Fruit fly (Drosophila melanogaster) whole organism, embryonic: Measurements from ENCODE around the gene mtsh.
A peak's percentile ranks its signal among the peaks of the same experiment; 100 is the strongest.

Source experiments
- Atf3 ChIP-seq: fragments of 200-800 bp; sonication (Bioruptor generic); optimal IDR thresholded peaks from 3 replicates; lab custom pipeline; 2016; ENCODE audit warnings: missing biosample characterization, missing genetic modification characterization
- CG1024 ChIP-seq: fragments of 200-800 bp; sonication (Bioruptor generic); IDR thresholded peaks from 2 replicates; pipeline ENCODE4 v1.3.6; 2022; ENCODE audit warnings: missing biosample characterization, missing genetic modification characterization
- CG10462 ChIP-seq: fragments of 200-800 bp; sonication (Bioruptor generic); optimal IDR thresholded peaks from 2 replicates; lab custom pipeline; 2016; ENCODE audit warnings: missing biosample characterization, missing genetic modification characterization
- CG10543 ChIP-seq: fragments of 200-800 bp; sonication (Bioruptor generic); optimal IDR thresholded peaks from 3 replicates; lab custom pipeline; 2017; ENCODE audit warnings: missing biosample characterization, mild to moderate bottlenecking, missing genetic modification characterization, moderate library complexity
- CG12104 ChIP-seq: fragments of 200-800 bp; sonication (Bioruptor generic); optimal IDR thresholded peaks from 3 replicates; lab custom pipeline; 2016; ENCODE audit warnings: missing biosample characterization, missing genetic modification characterization
- CG12391 ChIP-seq: fragments of 200-800 bp; sonication (Bioruptor generic); optimal IDR thresholded peaks from 3 replicates; lab custom pipeline; 2018; ENCODE audit warnings: missing biosample characterization, mild to moderate bottlenecking, missing genetic modification characterization, moderate library complexity
- CG13894 ChIP-seq: fragments of 200-800 bp; sonication (Bioruptor generic); optimal IDR thresholded peaks from 3 replicates; lab custom pipeline; 2018; ENCODE audit warnings: missing biosample characterization, mild to moderate bottlenecking, missing genetic modification characterization, moderate library complexity
- CG14014 ChIP-seq: fragments of 200-800 bp; sonication (Bioruptor generic); IDR thresholded peaks from 2 replicates; pipeline ENCODE4 v1.3.6; 2022; ENCODE audit warnings: missing biosample characterization, missing genetic modification characterization
- CG15514 ChIP-seq: fragments of 200-800 bp; sonication (Bioruptor generic); optimal IDR thresholded peaks from 3 replicates; lab custom pipeline; 2017; ENCODE audit warnings: missing biosample characterization, missing genetic modification characterization, mild to moderate bottlenecking, moderate library complexity, missing genetic modification reagents
- CG1647 ChIP-seq: fragments of 200-800 bp; sonication (Bioruptor generic); optimal IDR thresholded peaks from 3 replicates; lab custom pipeline; 2016; ENCODE audit warnings: missing biosample characterization, missing genetic modification characterization
- CG17385 ChIP-seq: fragments of 200-800 bp; sonication (Bioruptor generic); optimal IDR thresholded peaks from 3 replicates; lab custom pipeline; 2018; ENCODE audit warnings: missing biosample characterization, mild to moderate bottlenecking, missing genetic modification characterization
- CG2875 ChIP-seq: fragments of 200-800 bp; sonication (Bioruptor generic); optimal IDR thresholded peaks from 2 replicates; lab custom pipeline; 2017; ENCODE audit warnings: missing biosample characterization, mild to moderate bottlenecking, missing genetic modification characterization, missing genetic modification reagents
- CG34376 ChIP-seq: fragments of 200-800 bp; sonication (Bioruptor generic); optimal IDR thresholded peaks from 2 replicates; lab custom pipeline; 2018; ENCODE audit warnings: missing biosample characterization, mild to moderate bottlenecking, missing genetic modification characterization
- CG6254 ChIP-seq: fragments of 200-800 bp; sonication (Bioruptor generic); optimal IDR thresholded peaks from 3 replicates; lab custom pipeline; 2017; ENCODE audit warnings: mild to moderate bottlenecking, missing biosample characterization, missing genetic modification reagents, missing genetic modification characterization
- CG7928 ChIP-seq: fragments of 200-800 bp; sonication (Bioruptor generic); optimal IDR thresholded peaks from 2 replicates; lab custom pipeline; 2017; ENCODE audit warnings: missing biosample characterization, mild to moderate bottlenecking, missing genetic modification characterization
- Dad ChIP-seq: fragments of 200-800 bp; sonication (Bioruptor generic); optimal IDR thresholded peaks from 3 replicates; lab custom pipeline; 2016; ENCODE audit warnings: missing biosample characterization, missing genetic modification characterization
- Dp ChIP-seq: fragments of 200-800 bp; sonication (Bioruptor generic); optimal IDR thresholded peaks from 2 replicates; lab custom pipeline; 2018; ENCODE audit warnings: missing biosample characterization, mild to moderate bottlenecking, missing genetic modification characterization, moderate library complexity
- E2f2 ChIP-seq: fragments of 200-800 bp; sonication (Bioruptor generic); IDR thresholded peaks from 2 replicates; pipeline ENCODE4 v1.3.6; 2022; ENCODE audit warnings: missing biosample characterization, missing genetic modification characterization
- Ets97D ChIP-seq: fragments of 200-800 bp; sonication (Bioruptor generic); optimal IDR thresholded peaks from 3 replicates; lab custom pipeline; 2016; ENCODE audit warnings: missing biosample characterization, missing genetic modification characterization
- Hey ChIP-seq: fragments of 200-800 bp; sonication (Bioruptor generic); optimal IDR thresholded peaks from 3 replicates; lab custom pipeline; 2018; ENCODE audit warnings: missing biosample characterization, mild to moderate bottlenecking, missing genetic modification characterization
- Hr51 ChIP-seq, 2 experiments: fragments of 200-800 bp; sonication (Bioruptor generic); optimal IDR thresholded peaks; 2 replicates in 1 of 2; 3 replicates in 1 of 2; lab custom pipeline; 2016 to 2018; ENCODE audit warnings: missing biosample characterization in 2 of 2, missing genetic modification characterization in 2 of 2, mild to moderate bottlenecking in 1 of 2, moderate library complexity in 1 of 2
- Meics ChIP-seq: fragments of 200-800 bp; sonication (Bioruptor generic); optimal IDR thresholded peaks from 2 replicates; lab custom pipeline; 2017; ENCODE audit warnings: missing biosample characterization, mild to moderate bottlenecking, missing genetic modification characterization
- Oli ChIP-seq: fragments of 200-800 bp; sonication (Bioruptor generic); optimal IDR thresholded peaks from 2 replicates; lab custom pipeline; 2018; ENCODE audit warnings: missing biosample characterization, mild to moderate bottlenecking, missing genetic modification characterization, moderate library complexity
- Pdp1 ChIP-seq, 2 experiments: fragments of 200-800 bp; sonication (Bioruptor generic); optimal IDR thresholded peaks; 3 replicates each; lab custom pipeline; 2016; ENCODE audit warnings: missing biosample characterization in 2 of 2, missing genetic modification characterization in 2 of 2, mild to moderate bottlenecking in 1 of 2, moderate library complexity in 1 of 2
- Ravus ChIP-seq: fragments of 200-800 bp; sonication (Bioruptor generic); IDR thresholded peaks from 2 replicates; pipeline ENCODE4 v1.3.6; 2022; ENCODE audit warnings: missing biosample characterization, missing genetic modification characterization
- al ChIP-seq: fragments of 200-800 bp; sonication (Bioruptor generic); IDR thresholded peaks from 2 replicates; pipeline ENCODE4 v1.3.6; 2022; ENCODE audit warnings: missing biosample characterization, missing genetic modification characterization
- cad ChIP-seq: fragments of >200 bp; optimal IDR thresholded peaks from 2 replicates; lab custom pipeline; 2017; ENCODE audit warnings: missing biosample characterization, missing genetic modification characterization
- cas ChIP-seq: fragments of 200-800 bp; sonication (Bioruptor generic); IDR thresholded peaks from 2 replicates; pipeline ENCODE4 v1.3.6; 2022; ENCODE audit warnings: missing biosample characterization, missing genetic modification characterization
- chinmo ChIP-seq: fragments of 200-800 bp; sonication (Bioruptor generic); IDR thresholded peaks from 4 replicates; pipeline ENCODE4 v1.3.6; 2022; ENCODE audit warnings: missing biosample characterization, missing genetic modification characterization; ENCODE audit not compliant: partially characterized antibody
- chn ChIP-seq: fragments of 200-800 bp; sonication (Bioruptor generic); optimal IDR thresholded peaks from 2 replicates; lab custom pipeline; 2016; ENCODE audit warnings: missing biosample characterization, missing genetic modification characterization
- crp ChIP-seq, 2 experiments: fragments of 200-800 bp; sonication (Bioruptor generic); optimal IDR thresholded peaks; 2 replicates in 1 of 2; 3 replicates in 1 of 2; lab custom pipeline; 2017; ENCODE audit warnings: missing biosample characterization in 2 of 2, missing genetic modification characterization in 2 of 2, mild to moderate bottlenecking in 1 of 2, moderate library complexity in 1 of 2
- danr ChIP-seq: fragments of 200-800 bp; sonication (Bioruptor generic); IDR thresholded peaks from 2 replicates; pipeline ENCODE4 v1.3.6; 2022; ENCODE audit warnings: missing biosample characterization, missing genetic modification characterization
- dpn ChIP-seq, 2 experiments: fragments of 200-800 bp; sonication (Bioruptor generic); optimal IDR thresholded peaks; 3 replicates each; lab custom pipeline; 2016; ENCODE audit warnings: missing biosample characterization in 2 of 2, missing genetic modification characterization in 2 of 2
- fd3F ChIP-seq: fragments of 200-800 bp; sonication (Bioruptor generic); optimal IDR thresholded peaks from 2 replicates; lab custom pipeline; 2018; ENCODE audit warnings: missing biosample characterization, mild to moderate bottlenecking, missing genetic modification characterization, moderate library complexity
- gce ChIP-seq: fragments of 200-800 bp; sonication (Bioruptor generic); IDR thresholded peaks from 3 replicates; pipeline ENCODE4 v1.3.6; 2022; ENCODE audit warnings: missing biosample characterization, missing genetic modification characterization
- gem ChIP-seq: fragments of 200-800 bp; sonication (Bioruptor generic); optimal IDR thresholded peaks from 2 replicates; lab custom pipeline; 2019; ENCODE audit warnings: missing biosample characterization, mild to moderate bottlenecking, missing genetic modification characterization, moderate library complexity
- gt ChIP-seq: fragments of 200-800 bp; sonication (Bioruptor generic); IDR thresholded peaks from 2 replicates; pipeline ENCODE4 v1.3.6; 2022; ENCODE audit warnings: missing biosample characterization, missing genetic modification characterization
- h ChIP-seq: fragments of >200 bp; optimal IDR thresholded peaks from 2 replicates; lab custom pipeline; 2017
- kah ChIP-seq: fragments of 200-800 bp; sonication (Bioruptor generic); optimal IDR thresholded peaks from 2 replicates; lab custom pipeline; 2018; ENCODE audit warnings: missing biosample characterization, mild to moderate bottlenecking, missing genetic modification characterization
- mam ChIP-seq: fragments of 200-800 bp; sonication (Bioruptor generic); optimal IDR thresholded peaks from 3 replicates; lab custom pipeline; 2016; ENCODE audit warnings: missing biosample characterization, missing genetic modification characterization
- sens ChIP-seq: fragments of 200-800 bp; sonication (Bioruptor generic); peaks from one replicate; lab custom pipeline; 2016; ENCODE audit warnings: missing biosample characterization, missing genetic modification characterization
- so ChIP-seq: fragments of 200-800 bp; sonication (Bioruptor generic); IDR thresholded peaks from 3 replicates; pipeline ENCODE4 v1.3.6; 2022; ENCODE audit warnings: missing biosample characterization, missing genetic modification characterization
- sug ChIP-seq: fragments of 200-800 bp; optimal IDR thresholded peaks from 2 replicates; lab custom pipeline; 2019; ENCODE audit warnings: missing biosample characterization, mild to moderate bottlenecking, missing genetic modification characterization, moderate library complexity
- tgo ChIP-seq: fragments of 200-800 bp; sonication (Bioruptor generic); IDR thresholded peaks from 3 replicates; pipeline ENCODE4 v1.3.6; 2022; ENCODE audit warnings: missing biosample characterization, missing genetic modification characterization
- tio ChIP-seq: fragments of 200-800 bp; sonication (Bioruptor generic); optimal IDR thresholded peaks from 2 replicates; lab custom pipeline; 2017; ENCODE audit warnings: missing biosample characterization, missing genetic modification characterization, inconsistent platforms

The mtsh gene

dm6 chr2L:8327783-8328327, 8.1 kb upstream of the mtsh start:
- peak; percentile 64 for TF ChIP-seq CG34376 (GFP tag; lab: Kevin White, UChicago)
- no peak for TF ChIP-seq gce (GFP tag; lab: Robert Waterston, UW)
- TF ChIP-seq Pdp1 (GFP tag; optimal IDR thresholded peaks at IDR 0.05; lab: Kevin White, UChicago) = peak in 1 of 2 experiments; percentile 51
- peak; percentile 71; the same call in 2 of the 4 replicates for TF ChIP-seq chinmo
- peak; percentile 13 for TF ChIP-seq sug (tag; lab: Kevin White, UChicago)
- no peak for TF ChIP-seq Atf3 (GFP tag; lab: Kevin White, UChicago)
- TF ChIP-seq Meics (GFP tag; lab: Kevin White, UChicago) = peak; percentile 54
- peak; percentile 61 for TF ChIP-seq gem (tag; lab: Kevin White, UChicago)
- peak; percentile 45 for TF ChIP-seq CG15514 (GFP tag; lab: Kevin White, UChicago)
- TF ChIP-seq, all 482 proteins: peak for 7

- peak; percentile 36 for TF ChIP-seq CG13894
- TF ChIP-seq chinmo = 0 out of 4 replicates have a peak, but pooled peaks have one; percentile 4
- TF ChIP-seq crp (GFP tag; optimal IDR thresholded peaks at IDR 0.05; lab: Kevin White, UChicago) = peak in 1 of 2 experiments; percentile 11
- TF ChIP-seq sens (GFP tag; lab: Kevin White, UChicago) = no peak
Observed at dm6 chr2L:8327272-8327555, 7.5 kb upstream of the mtsh start, which contains the start of gene CG14275. CG14275 (plus strand) TSS chr2L:8327456.

DNA sequence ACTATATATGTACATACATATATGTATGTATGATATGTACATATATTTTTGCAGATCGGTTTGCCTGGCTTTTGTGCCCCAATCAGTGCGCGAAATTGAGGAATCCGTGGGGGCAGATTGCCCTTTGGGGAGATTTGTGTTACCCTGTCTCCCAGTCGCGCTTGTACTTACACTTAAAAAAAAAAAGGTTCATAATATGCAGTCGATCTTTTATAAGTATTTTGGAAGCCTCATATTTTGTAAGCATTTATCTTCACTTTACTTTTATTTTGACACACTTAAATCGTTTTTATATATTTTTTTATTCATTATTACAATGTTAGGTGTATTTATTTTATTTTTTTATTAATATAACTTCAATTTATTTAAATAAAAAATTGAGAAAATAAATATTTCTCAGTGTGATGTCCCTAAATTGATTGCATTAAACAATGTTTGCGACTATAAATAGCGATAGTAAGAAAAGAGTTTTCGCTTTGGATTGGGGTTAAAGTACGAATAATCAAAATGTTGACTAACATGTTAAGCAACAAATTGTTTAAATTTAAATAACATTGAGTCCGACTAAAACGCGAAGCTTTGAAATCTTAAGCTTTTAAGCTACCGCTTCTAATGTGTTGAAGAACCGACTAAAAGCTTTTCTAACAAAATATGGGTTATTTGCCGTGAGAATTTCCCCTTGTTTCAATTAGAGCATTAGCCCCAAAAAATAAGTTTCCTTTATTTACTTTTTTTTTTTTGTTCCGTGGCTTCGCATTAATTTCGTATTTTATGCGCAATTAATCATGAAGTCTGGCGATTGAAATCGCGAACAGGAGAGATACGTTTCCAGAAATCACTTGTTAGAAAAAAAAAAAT, 6.9 kb upstream of the mtsh start:
- TF ChIP-seq E2f2 (GFP tag; lab: Robert Waterston, UW) (no peak; the same call in 1 of the 2 replicates), Dad (no peak), tio (GFP tag; lab: Kevin White, UChicago) (no peak), cas (no peak), fd3F (GFP tag; lab: Kevin White, UChicago) (no peak), CG6254 (GFP tag; lab: Kevin White, UChicago) (no peak), CG12391 (tag; lab: Kevin White, UChicago) (peak; percentile 42), Hr51 (GFP tag; optimal IDR thresholded peaks at IDR 0.05; lab: Kevin White, UChicago) (peak in 1 of 2 experiments; percentile 63), al (GFP tag; lab: Robert Waterston, UW) (no peak), CG17385 (GFP tag; lab: Kevin White, UChicago) (peak; percentile 3), Dp (peak; percentile 48), Hey (tag; lab: Kevin White, UChicago) (no peak), CG12104 (GFP tag; lab: Kevin White, UChicago) (no peak), Ravus (GFP tag; lab: Robert Waterston, UW) (no peak), tgo (GFP tag; lab: Robert Waterston, UW) (peak; percentile 28; the same call in 1 of the 3 replicates), chn (no peak), h (no peak), mam (GFP tag; lab: Kevin White, UChicago) (no peak), cad (GFP tag; lab: Kevin White, UChicago) (no peak), CG10543 (GFP tag; lab: Kevin White, UChicago) (no peak), CG1647 (GFP tag; lab: Kevin White, UChicago) (no peak), CG14014 (GFP tag; lab: Robert Waterston, UW) (no peak), so (GFP tag; lab: Robert Waterston, UW) (no peak), Oli (tag; lab: Kevin White, UChicago) (no peak), kah (GFP tag; lab: Kevin White, UChicago) (no peak), dpn (GFP tag; optimal IDR thresholded peaks at IDR 0.05; lab: Kevin White, UChicago) (no peak), gt (no peak), CG2875 (GFP tag; lab: Kevin White, UChicago) (no peak), CG7928 (GFP tag; lab: Kevin White, UChicago) (no peak), Ets97D (GFP tag; lab: Kevin White, UChicago) (no peak), CG10462 (no peak), chinmo (0 out of 4 replicates have a peak, but pooled peaks have one; percentile 55), CG1024 (GFP tag; lab: Robert Waterston, UW) (no peak), danr (GFP tag; lab: Robert Waterston, UW) (no peak)
